Fruit fly (Drosophila melanogaster): Measurements from ENCODE around the gene CG5916.

DNA sequence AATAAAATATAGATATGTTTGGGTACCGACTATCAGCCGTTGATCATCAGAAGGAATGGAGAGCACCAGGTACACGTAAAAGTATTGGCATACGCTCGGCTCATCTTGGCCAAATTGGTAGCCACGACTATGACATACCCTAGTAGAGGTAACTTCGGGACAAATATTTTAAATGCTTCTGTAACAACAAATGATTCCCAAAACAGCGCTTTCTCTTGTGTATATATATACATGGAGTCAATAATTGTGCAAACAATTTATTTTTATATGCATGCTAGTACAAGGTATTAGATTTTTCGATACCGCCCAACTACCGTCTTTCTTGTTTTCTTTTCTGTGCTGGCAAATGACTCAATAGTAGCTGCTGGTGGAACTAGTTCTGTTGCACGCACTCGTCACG lies 27.4 kb upstream of the CG5916 start:
- TF ChIP-seq ttk (optimal IDR thresholded peaks at IDR 0.05) (no peak), psq (optimal IDR thresholded peaks at IDR 0.05) (no peak), h (optimal IDR thresholded peaks at IDR 0.05) (no peak), insv (optimal IDR thresholded peaks at IDR 0.05) (no peak), Myc (optimal IDR thresholded peaks at IDR 0.05) (no peak)

All from Kc167 (cell line).